Worm (Caenorhabditis elegans) whole organism, dauer: ENCODE measurements around the gene daf-7.
A peak's percentile ranks its signal among the peaks of the same experiment; 100 is the strongest.

Experiments
- unc-62 ChIP-seq: sonication (generic microtip); optimal IDR thresholded peaks from 2 replicates; lab custom pipeline; 2017; ENCODE audit warnings: missing biosample characterization, missing genetic modification reagents, missing genetic modification characterization

daf-7 gene

ce11 chrIII:797507-797906 is 14.1 kb upstream of the daf-7 start:
- no peak for TF ChIP-seq unc-62 (GFP tag; lab: Kevin White, UChicago)

ce11 chrIII:802041-802440 is 9.6 kb upstream of the daf-7 start:
- TF ChIP-seq unc-62 (GFP tag; lab: Kevin White, UChicago) = no peak

ce11 chrIII:815845-816244 is 4.2 kb downstream of the daf-7 start, which contains the start of gene dac-1:
Gene dac-1 (plus strand): TSS chrIII:816145.
- no peak for TF ChIP-seq unc-62 (GFP tag; lab: Kevin White, UChicago)

ce11 chrIII:819313-819712 is 7.7 kb downstream of the daf-7 start:
- TF ChIP-seq unc-62 (GFP tag; lab: Kevin White, UChicago) = no peak

- TF ChIP-seq unc-62 (GFP tag; lab: Kevin White, UChicago) = no peak
These were observed 11.1 kb downstream of the daf-7 start, which contains the start of gene clec-149 for ce11 chrIII:822546-823272. Gene clec-149 (plus strand): TSS chrIII:823222.

- no peak for TF ChIP-seq unc-62 (GFP tag; lab: Kevin White, UChicago)
These were observed 13.6 kb downstream of the daf-7 start for ce11 chrIII:825256-825655.

- TF ChIP-seq unc-62 (GFP tag; lab: Kevin White, UChicago) = no peak
These were observed 20.3 kb downstream of the daf-7 start, which contains the start of gene ceeh-1 for ce11 chrIII:831961-832360. Gene ceeh-1 (minus strand): TSS chrIII:832277.

- no peak for TF ChIP-seq unc-62 (GFP tag; lab: Kevin White, UChicago)
These were observed 21.3 kb downstream of the daf-7 start, which contains the start of gene zip-2 for ce11 chrIII:832855-833504. Gene zip-2 (plus strand): TSS chrIII:832982.

ce11 chrIII:833711-834442 is 22.2 kb downstream of the daf-7 start:
- peak; percentile 9 for TF ChIP-seq unc-62 (GFP tag; lab: Kevin White, UChicago)

- TF ChIP-seq unc-62 (GFP tag; lab: Kevin White, UChicago) = no peak
These were observed 22.8 kb downstream of the daf-7 start for ce11 chrIII:834443-834815.

- no peak for TF ChIP-seq unc-62 (GFP tag; lab: Kevin White, UChicago)
These were observed 23.6 kb downstream of the daf-7 start for ce11 chrIII:835208-835607.

- peak; percentile 20 for TF ChIP-seq unc-62 (GFP tag; lab: Kevin White, UChicago)
These were observed 24.2 kb downstream of the daf-7 start for ce11 chrIII:835713-836278.

ce11 chrIII:839491-839890 is 27.8 kb downstream of the daf-7 start, which contains the start of gene dos-3:
Gene dos-3 (minus strand): TSS chrIII:839591.
- no peak for TF ChIP-seq unc-62 (GFP tag; lab: Kevin White, UChicago)

- TF ChIP-seq unc-62 (GFP tag; lab: Kevin White, UChicago) = no peak
These were observed 29.5 kb downstream of the daf-7 start, which contains the start of gene K02F3.9 for ce11 chrIII:841177-841576. Gene K02F3.9 (minus strand): TSS chrIII:841366.

ce11 chrIII:842630-843029 is 31.0 kb downstream of the daf-7 start, which contains the start of gene far-8:
Gene far-8 (plus strand): TSS chrIII:842930.
- TF ChIP-seq unc-62 (GFP tag; lab: Kevin White, UChicago) = no peak
